Worm (Caenorhabditis elegans) whole organism, young adult: ENCODE data around the gene fbxb-84.

Experiments used
- B0019.2 ChIP-seq: fragments of 200-800 bp; sonication (Bioruptor generic); conservative IDR thresholded peaks from 2 replicates; pipeline ENCODE4 v1.3.6; 2022; ENCODE audit warnings: missing genetic modification reagents, missing genetic modification characterization, missing compliant biosample characterization
- B0336.3 ChIP-seq: fragments of 200-800 bp; sonication (Bioruptor generic); IDR thresholded peaks from 2 replicates; pipeline ENCODE4 v1.3.6; 2022; ENCODE audit warnings: missing genetic modification characterization, missing compliant biosample characterization
- F22D6.2 ChIP-seq: sonication (generic microtip); optimal IDR thresholded peaks from 2 replicates; lab custom pipeline; 2016; ENCODE audit warnings: mild to moderate bottlenecking, missing genetic modification characterization, missing compliant biosample characterization
- F33H1.4 ChIP-seq: fragments of 200-800 bp; sonication (Bioruptor generic); IDR thresholded peaks from 2 replicates; pipeline ENCODE4 v1.3.6; 2022; ENCODE audit warnings: missing genetic modification reagents, missing genetic modification characterization, missing compliant biosample characterization
- F37B4.10 ChIP-seq: fragments of 200-800 bp; sonication (Bioruptor generic); IDR thresholded peaks from 2 replicates; pipeline ENCODE4 v1.3.6; 2022; ENCODE audit warnings: missing genetic modification characterization, missing compliant biosample characterization
- F49E8.2 ChIP-seq: sonication (generic microtip); optimal IDR thresholded peaks from 3 replicates; lab custom pipeline; 2017; ENCODE audit warnings: missing genetic modification characterization, mild to moderate bottlenecking, missing compliant biosample characterization, antibody characterized with exemption, moderate library complexity; ENCODE audit not compliant: insufficient read depth
- F55B11.4 ChIP-seq: sonication (generic microtip); optimal IDR thresholded peaks from 2 replicates; lab custom pipeline; 2016; ENCODE audit warnings: missing compliant biosample characterization, missing genetic modification characterization, borderline replicate concordance; ENCODE audit not compliant: insufficient read depth
- Y56A3A.18 ChIP-seq: fragments of 200-800 bp; sonication (Bioruptor generic); IDR thresholded peaks from 2 replicates; pipeline ENCODE4 v1.3.6; 2022; ENCODE audit warnings: missing genetic modification reagents, missing genetic modification characterization, missing compliant biosample characterization
- Y79H2A.3 ChIP-seq: fragments of 200-800 bp; sonication (Bioruptor generic); conservative IDR thresholded peaks from 2 replicates; pipeline ENCODE4 v1.3.6; 2022; ENCODE audit warnings: missing genetic modification reagents, missing genetic modification characterization, missing compliant biosample characterization
- ZK185.1 ChIP-seq: sonication (generic microtip); optimal IDR thresholded peaks from 2 replicates; lab custom pipeline; 2016; ENCODE audit warnings: mild to moderate bottlenecking, missing genetic modification characterization, missing compliant biosample characterization; ENCODE audit not compliant: poor library complexity, severe bottlenecking
- akir-1 ChIP-seq: fragments of 200-800 bp; sonication (Bioruptor generic); optimal IDR thresholded peaks from 2 replicates; lab custom pipeline; 2018; ENCODE audit warnings: mild to moderate bottlenecking, missing genetic modification characterization, moderate library complexity, missing compliant biosample characterization
- atf-7 ChIP-seq: sonication (generic microtip); optimal IDR thresholded peaks from 2 replicates; lab custom pipeline; 2017; ENCODE audit warnings: mild to moderate bottlenecking, missing genetic modification characterization, missing compliant biosample characterization
- ccch-3 ChIP-seq: fragments of 200-800 bp; sonication (Bioruptor generic); optimal IDR thresholded peaks from 2 replicates; lab custom pipeline; 2018; ENCODE audit warnings: mild to moderate bottlenecking, missing genetic modification characterization, missing compliant biosample characterization
- cebp-1 ChIP-seq, 2 experiments: fragments of 200-800 bp in 1 of 2; sonication (Bioruptor generic) in 1 of 2; sonication (generic microtip) in 1 of 2; IDR thresholded peaks in 1 of 2; optimal IDR thresholded peaks in 1 of 2; 2 replicates each; pipeline versions ENCODE4 v1.3.6 to Lab custom; 2017 to 2022; ENCODE audit warnings: missing compliant biosample characterization in 2 of 2, missing genetic modification characterization in 2 of 2, mild to moderate bottlenecking in 1 of 2, missing genetic modification reagents in 1 of 2, moderate library complexity in 1 of 2
- cebp-2 ChIP-seq: fragments of 200-800 bp; sonication (Bioruptor generic); IDR thresholded peaks from 2 replicates; pipeline ENCODE4 v1.3.6; 2022; ENCODE audit warnings: missing genetic modification characterization, missing compliant biosample characterization
- ceh-100 ChIP-seq: fragments of 200-800 bp; sonication (Bioruptor generic); IDR thresholded peaks from 2 replicates; pipeline ENCODE4 v1.3.6; 2022; ENCODE audit warnings: missing genetic modification reagents, missing genetic modification characterization, missing compliant biosample characterization
- ceh-40 ChIP-seq: fragments of 200-800 bp; sonication (Bioruptor generic); IDR thresholded peaks from 2 replicates; pipeline ENCODE4 v1.3.6; 2022; ENCODE audit warnings: missing genetic modification characterization, missing compliant biosample characterization
- die-1 ChIP-seq: sonication (generic microtip); optimal IDR thresholded peaks from 2 replicates; lab custom pipeline; 2016; ENCODE audit warnings: missing genotype, mild to moderate bottlenecking, missing genetic modification characterization, missing compliant biosample characterization
- efl-1 ChIP-seq: fragments of 150-350 bp; optimal IDR thresholded peaks from 2 replicates; lab custom pipeline; 2014; ENCODE audit warnings: missing biosample characterization, missing genetic modification reagents, missing genetic modification characterization
- egl-18 ChIP-seq: fragments of 200-800 bp; sonication (Bioruptor generic); IDR thresholded peaks from 2 replicates; pipeline ENCODE4 v1.3.6; 2022; ENCODE audit warnings: missing genetic modification reagents, missing genetic modification characterization, missing compliant biosample characterization
- egrh-3 ChIP-seq: fragments of 200-800 bp; sonication (Bioruptor generic); IDR thresholded peaks from 2 replicates; pipeline ENCODE4 v1.3.6; 2022; ENCODE audit warnings: missing genetic modification reagents, missing genetic modification characterization, missing compliant biosample characterization
- ets-4 ChIP-seq: fragments of 200-800 bp; sonication (Bioruptor generic); optimal IDR thresholded peaks from 2 replicates; lab custom pipeline; 2018; ENCODE audit warnings: mild to moderate bottlenecking, missing genetic modification characterization, missing compliant biosample characterization
- lin-26 ChIP-seq: fragments of 200-800 bp; sonication (Bioruptor generic); IDR thresholded peaks from 2 replicates; pipeline ENCODE4 v1.3.6; 2022; ENCODE audit warnings: missing genetic modification reagents, missing genetic modification characterization, missing compliant biosample characterization
- madf-3 ChIP-seq: fragments of 200-800 bp; sonication (Bioruptor generic); IDR thresholded peaks from 2 replicates; pipeline ENCODE4 v1.3.6; 2022; ENCODE audit warnings: missing genetic modification reagents, missing genetic modification characterization, missing compliant biosample characterization
- madf-6 ChIP-seq: fragments of 200-800 bp; sonication (Bioruptor generic); IDR thresholded peaks from 2 replicates; pipeline ENCODE4 v1.3.6; 2022; ENCODE audit warnings: missing genetic modification reagents, missing genetic modification characterization, missing compliant biosample characterization
- mcd-1 ChIP-seq: fragments of 200-800 bp; sonication (Bioruptor generic); IDR thresholded peaks from 2 replicates; pipeline ENCODE4 v1.3.6; 2022; ENCODE audit warnings: missing genetic modification reagents, missing genetic modification characterization, missing compliant biosample characterization
- nfyb-1 ChIP-seq: fragments of 200-800 bp; sonication (Bioruptor generic); IDR thresholded peaks from 2 replicates; pipeline ENCODE4 v1.3.6; 2022; ENCODE audit warnings: missing genetic modification reagents, missing genetic modification characterization, missing compliant biosample characterization
- nhr-120 ChIP-seq: fragments of 200-800 bp; sonication (Bioruptor generic); IDR thresholded peaks from 2 replicates; pipeline ENCODE4 v1.3.6; 2022; ENCODE audit warnings: missing genetic modification characterization, missing compliant biosample characterization
- nhr-179 ChIP-seq: sonication (generic microtip); optimal IDR thresholded peaks from 2 replicates; lab custom pipeline; 2016; ENCODE audit warnings: mild to moderate bottlenecking, missing genetic modification characterization, missing compliant biosample characterization
- nhr-80 ChIP-seq: sonication (generic microtip); optimal IDR thresholded peaks from 2 replicates; lab custom pipeline; 2016; ENCODE audit warnings: missing genetic modification characterization, missing compliant biosample characterization
- rcor-1 ChIP-seq: fragments of 200-800 bp; sonication (Bioruptor generic); IDR thresholded peaks from 2 replicates; pipeline ENCODE4 v1.3.6; 2022; ENCODE audit warnings: missing genetic modification reagents, missing genetic modification characterization, missing compliant biosample characterization
- rpc-1 ChIP-seq, 2 experiments: fragments of 150-350 bp in 1 of 2; sonication (generic microtip) in 1 of 2; optimal IDR thresholded peaks; 2 replicates each; lab custom pipeline; 2014 to 2018; ENCODE audit warnings: missing biosample characterization in 1 of 2, missing genetic modification characterization in 1 of 2, missing genetic modification reagents in 1 of 2, missing genotype in 1 of 2
- sdz-38 ChIP-seq: sonication (generic microtip); optimal IDR thresholded peaks from 2 replicates; lab custom pipeline; 2016; ENCODE audit warnings: missing genotype, missing genetic modification characterization, missing compliant biosample characterization
- snpc-1.3 ChIP-seq: sonication (generic microtip); optimal IDR thresholded peaks from 2 replicates; lab custom pipeline; 2017; ENCODE audit warnings: missing genetic modification characterization, mild to moderate bottlenecking, missing compliant biosample characterization, antibody characterized with exemption, moderate library complexity, missing genotype, missing genetic modification reagents; ENCODE audit not compliant: insufficient read depth
- somi-1 ChIP-seq: fragments of 200-800 bp; sonication (Bioruptor generic); optimal IDR thresholded peaks from 2 replicates; lab custom pipeline; 2018; ENCODE audit warnings: mild to moderate bottlenecking, missing genetic modification characterization, missing compliant biosample characterization
- tbp1 ChIP-seq: fragments of 200-800 bp; sonication (Bioruptor generic); optimal IDR thresholded peaks from 2 replicates; lab custom pipeline; 2018; ENCODE audit warnings: mild to moderate bottlenecking, missing genetic modification characterization, missing compliant biosample characterization
- xnd-1 ChIP-seq: sonication (generic microtip); optimal IDR thresholded peaks from 2 replicates; lab custom pipeline; 2016; ENCODE audit warnings: missing genotype, missing genetic modification reagents, missing genetic modification characterization, missing compliant biosample characterization
- zfh-2 ChIP-seq: fragments of 200-800 bp; sonication (Bioruptor generic); conservative IDR thresholded peaks from 2 replicates; pipeline ENCODE4 v1.3.6; 2022; ENCODE audit warnings: missing genetic modification reagents, missing genetic modification characterization, missing compliant biosample characterization
- ztf-22 ChIP-seq: fragments of 200-800 bp; sonication (Bioruptor generic); optimal IDR thresholded peaks from 2 replicates; lab custom pipeline; 2018; ENCODE audit warnings: mild to moderate bottlenecking, missing genetic modification characterization, moderate library complexity, missing compliant biosample characterization
- ztf-28 ChIP-seq: fragments of 200-800 bp; sonication (Bioruptor generic); IDR thresholded peaks from 2 replicates; pipeline ENCODE4 v1.3.6; 2022; ENCODE audit warnings: missing genetic modification reagents, missing genetic modification characterization, missing compliant biosample characterization
- ztf-3 ChIP-seq: fragments of 200-800 bp; sonication (Bioruptor generic); optimal IDR thresholded peaks from 2 replicates; lab custom pipeline; 2018; ENCODE audit warnings: mild to moderate bottlenecking, missing genetic modification characterization, missing compliant biosample characterization
- ztf-6 ChIP-seq: fragments of 200-800 bp; sonication (Bioruptor generic); IDR thresholded peaks from 2 replicates; pipeline ENCODE4 v1.3.6; 2022; ENCODE audit warnings: missing genetic modification reagents, missing genetic modification characterization, missing compliant biosample characterization

The fbxb-84 gene

ce11 chrIII:156645-157044, 10.4 kb upstream of the fbxb-84 start, which contains the start of the genes zig-13 and ver-1:
TSS of gene zig-13 (minus strand) at chrIII:156745.
TSS of gene ver-1 (plus strand) at chrIII:156824.
- TF ChIP-seq ceh-40 (GFP tag; lab: Robert Waterston, UW) (no peak), F37B4.10 (GFP tag; lab: Robert Waterston, UW) (no peak), atf-7 (no peak), ztf-28 (GFP tag; lab: Robert Waterston, UW) (no peak), F33H1.4 (GFP tag; lab: Robert Waterston, UW) (no peak), madf-6 (GFP tag; lab: Robert Waterston, UW) (no peak), B0336.3 (no peak), ZK185.1 (tag; lab: Kevin White, UChicago) (no peak), cebp-2 (GFP tag; lab: Robert Waterston, UW) (no peak), F22D6.2 (tag; lab: Kevin White, UChicago) (no peak), ceh-100 (GFP tag; lab: Robert Waterston, UW) (no peak), F55B11.4 (tag; lab: Kevin White, UChicago) (no peak)

- TF ChIP-seq tbp1 (GFP tag; lab: Kevin White, UChicago) (peak; percentile 5), ets-4 (GFP tag; lab: Kevin White, UChicago) (peak; percentile 19), nhr-179 (tag; lab: Kevin White, UChicago) (no peak), nhr-80 (peak; percentile 96), somi-1 (GFP tag; lab: Kevin White, UChicago) (no peak), atf-7 (peak; percentile 40), ztf-22 (GFP tag; lab: Kevin White, UChicago) (peak; percentile 52), rpc-1 (optimal IDR thresholded peaks at IDR 0.05; lab: Kevin White, UChicago) (no peak), rpc-1 (tag; optimal IDR thresholded peaks at IDR 0.05; lab: Kevin White, UChicago) (no peak)
Observed at ce11 chrIII:154168-154567, 7.9 kb upstream of the fbxb-84 start.

- TF ChIP-seq F22D6.2 (tag; lab: Kevin White, UChicago) (no peak), xnd-1 (tag; lab: Kevin White, UChicago) (no peak), die-1 (tag; lab: Kevin White, UChicago) (no peak), ccch-3 (GFP tag; lab: Kevin White, UChicago) (no peak), cebp-1 (GFP tag; IDR thresholded peaks at IDR 0.05; lab: Robert Waterston, UW) (no peak), cebp-1 (tag; optimal IDR thresholded peaks at IDR 0.05; lab: Kevin White, UChicago) (no peak), tbp1 (GFP tag; lab: Kevin White, UChicago) (no peak), Y56A3A.18 (GFP tag; lab: Robert Waterston, UW) (no peak), egl-18 (no peak), Y79H2A.3 (GFP tag; lab: Robert Waterston, UW) (no peak), mcd-1 (GFP tag; lab: Robert Waterston, UW) (no peak), nhr-120 (no peak), F33H1.4 (GFP tag; lab: Robert Waterston, UW) (no peak), ets-4 (GFP tag; lab: Kevin White, UChicago) (no peak), ztf-6 (GFP tag; lab: Robert Waterston, UW) (0 out of 2 replicates have a peak, but pooled peaks have one; percentile 12), rcor-1 (GFP tag; lab: Robert Waterston, UW) (no peak), zfh-2 (GFP tag; lab: Robert Waterston, UW) (no peak), madf-6 (GFP tag; lab: Robert Waterston, UW) (no peak), ztf-3 (GFP tag; lab: Kevin White, UChicago) (no peak), lin-26 (GFP tag; lab: Robert Waterston, UW) (0 out of 2 replicates have a peak, but pooled peaks have one; percentile 30), F49E8.2 (no peak), sdz-38 (no peak), ztf-22 (GFP tag; lab: Kevin White, UChicago) (no peak), efl-1 (GFP tag; lab: Kevin White, UChicago) (no peak), nfyb-1 (no peak), F37B4.10 (GFP tag; lab: Robert Waterston, UW) (0 out of 2 replicates have a peak, but pooled peaks have one; percentile 51), egrh-3 (GFP tag; lab: Robert Waterston, UW) (no peak; the same call in 1 of the 2 replicates), akir-1 (GFP tag; lab: Kevin White, UChicago) (no peak), B0019.2 (GFP tag; lab: Robert Waterston, UW) (no peak), madf-3 (GFP tag; lab: Robert Waterston, UW) (no peak), atf-7 (no peak), snpc-1.3 (tag; lab: Kevin White, UChicago) (no peak)
Observed at ce11 chrIII:151084-151483, 4.8 kb upstream of the fbxb-84 start.
